Worm (Caenorhabditis elegans): ENCODE results near the gene T07G12.5.

Gene T07G12.5

DNA sequence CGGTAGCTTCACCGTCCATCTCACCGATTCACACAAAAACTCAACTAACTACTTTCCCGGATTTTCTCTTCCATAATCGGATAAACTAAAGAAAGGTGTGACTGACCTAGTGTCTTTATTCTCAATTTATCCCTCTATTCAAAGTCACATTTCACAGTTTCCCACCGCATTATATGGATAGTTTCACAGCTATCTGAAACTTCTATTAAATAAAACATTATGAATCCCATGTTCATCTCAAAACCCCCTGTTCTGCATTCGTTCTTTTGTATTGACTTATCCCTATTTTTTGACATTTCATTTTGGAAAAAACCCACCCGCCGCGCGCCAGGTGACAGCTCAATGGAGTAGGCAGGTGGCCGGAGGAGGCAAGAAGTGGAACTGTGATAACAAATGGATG, 22.9 kb upstream of the T07G12.5 start:
- no peak for TF ChIP-seq nhr-11 (tag; optimal IDR thresholded peaks at IDR 0.05)
- TF ChIP-seq sma-3 (GFP tag; optimal IDR thresholded peaks at IDR 0.05), result no peak
- no peak for TF ChIP-seq skn-1 (tag; optimal IDR thresholded peaks at IDR 0.05)
- TF ChIP-seq ama-1 (optimal IDR thresholded peaks at IDR 0.05), result no peak
- TF ChIP-seq sma-9 (GFP tag; optimal IDR thresholded peaks at IDR 0.05), result no peak
- TF ChIP-seq sma-9 (tag; optimal IDR thresholded peaks at IDR 0.05), result no peak
- TF ChIP-seq F13H6.1 (tag; optimal IDR thresholded peaks at IDR 0.05), result no peak
- no peak for TF ChIP-seq R02D3.7 (tag; optimal IDR thresholded peaks at IDR 0.05)
- no peak for TF ChIP-seq lin-13 (GFP tag; optimal IDR thresholded peaks at IDR 0.05)
- no peak for TF ChIP-seq lsy-2 (tag; optimal IDR thresholded peaks at IDR 0.05)
- no peak for TF ChIP-seq nhr-129 (tag; optimal IDR thresholded peaks at IDR 0.05)
- TF ChIP-seq nhr-77 (tag; optimal IDR thresholded peaks at IDR 0.05), result no peak
- no peak for TF ChIP-seq alr-1 (tag; optimal IDR thresholded peaks at IDR 0.05)
- no peak for TF ChIP-seq elt-3 (tag; optimal IDR thresholded peaks at IDR 0.05)
- TF ChIP-seq gmeb-1 (tag; optimal IDR thresholded peaks at IDR 0.05), result no peak
- no peak for TF ChIP-seq sem-4 (tag; optimal IDR thresholded peaks at IDR 0.05)
- TF ChIP-seq ztf-1 (GFP tag; conservative IDR thresholded peaks at IDR 0.05), result no peak
- no peak for TF ChIP-seq egl-27 (tag; optimal IDR thresholded peaks at IDR 0.05)

DNA sequence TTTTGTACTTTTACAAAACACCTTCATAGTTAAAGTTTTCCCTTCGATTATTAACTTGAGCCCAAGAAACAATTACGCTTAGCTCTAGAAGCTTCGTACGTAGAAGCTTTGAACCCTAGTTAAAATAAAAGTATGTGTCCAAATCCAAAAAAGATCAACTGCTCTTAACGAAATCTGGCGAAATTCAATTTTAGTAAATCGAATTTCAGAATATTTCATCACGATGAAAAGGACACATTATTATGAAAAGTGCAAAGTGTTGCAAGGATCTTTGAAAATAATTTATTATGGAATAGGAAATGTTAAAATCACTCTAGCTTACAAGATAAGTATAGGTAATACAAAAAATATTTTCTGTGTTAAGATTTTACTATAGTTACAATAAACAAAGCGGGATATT, 20.3 kb upstream of the T07G12.5 start:
- TF ChIP-seq nhr-10 (tag; optimal IDR thresholded peaks at IDR 0.05) (no peak), sem-4 (tag; optimal IDR thresholded peaks at IDR 0.05) (no peak), ztf-11 (tag; optimal IDR thresholded peaks at IDR 0.05) (no peak), fos-1 (tag; optimal IDR thresholded peaks at IDR 0.05) (no peak), ztf-1 (GFP tag; conservative IDR thresholded peaks at IDR 0.05) (no peak), nhr-23 (tag; optimal IDR thresholded peaks at IDR 0.05) (no peak), nhr-11 (tag; optimal IDR thresholded peaks at IDR 0.05) (no peak)

DNA sequence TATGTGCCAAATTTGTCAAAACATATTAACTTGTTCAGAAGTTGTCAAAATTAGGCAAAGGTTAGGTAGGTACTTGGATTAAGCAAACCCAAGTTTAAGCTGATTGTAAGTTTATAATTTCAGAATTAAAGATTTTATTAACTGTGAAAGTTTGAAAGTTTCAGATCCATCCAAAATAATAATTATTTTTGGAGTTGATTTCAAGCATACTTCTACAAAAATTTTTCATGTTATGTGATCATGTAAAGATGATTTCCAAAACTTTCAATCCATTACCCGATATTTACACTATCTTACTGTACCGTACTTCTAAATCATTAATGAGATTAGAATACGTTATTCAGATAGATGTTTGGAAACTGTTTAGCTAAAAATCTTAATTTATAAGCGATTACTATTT, 19.7 kb upstream of the T07G12.5 start:
- TF ChIP-seq aly-2 (tag; optimal IDR thresholded peaks at IDR 0.05), result no peak
- TF ChIP-seq sma-3 (GFP tag; optimal IDR thresholded peaks at IDR 0.05), result no peak
- TF ChIP-seq zag-1 (tag; optimal IDR thresholded peaks at IDR 0.05), result no peak
- no peak for TF ChIP-seq nhr-25 (tag; optimal IDR thresholded peaks at IDR 0.05)

DNA sequence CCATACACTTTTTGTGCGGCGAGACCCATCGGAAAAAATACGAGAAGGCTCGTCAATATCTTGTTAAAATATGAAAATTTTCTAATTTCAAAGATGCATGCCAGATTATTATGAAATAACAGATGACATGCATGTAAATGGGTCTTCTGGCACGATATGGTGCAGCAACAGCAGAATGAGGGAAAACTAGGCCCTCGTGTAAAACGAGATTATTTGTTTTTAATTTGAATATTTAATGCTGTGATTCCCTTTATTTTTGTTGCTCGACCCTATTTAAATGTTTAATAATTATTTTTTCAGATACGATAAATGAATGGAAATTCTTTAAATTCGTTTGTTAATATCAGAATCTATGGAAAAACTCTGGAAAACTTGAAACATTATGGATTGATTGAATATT, 16.7 kb upstream of the T07G12.5 start, which contains the start of gene him-8:
Gene him-8 (plus strand): TSS at position 301 of the 400 bp plus-strand sequence.
- TF ChIP-seq fos-1 (tag; optimal IDR thresholded peaks at IDR 0.05), result no peak
- no peak for TF ChIP-seq nhr-21 (tag; optimal IDR thresholded peaks at IDR 0.05)
- peak; percentile 5 for TF ChIP-seq unc-55 (GFP tag; optimal IDR thresholded peaks at IDR 0.05)

DNA sequence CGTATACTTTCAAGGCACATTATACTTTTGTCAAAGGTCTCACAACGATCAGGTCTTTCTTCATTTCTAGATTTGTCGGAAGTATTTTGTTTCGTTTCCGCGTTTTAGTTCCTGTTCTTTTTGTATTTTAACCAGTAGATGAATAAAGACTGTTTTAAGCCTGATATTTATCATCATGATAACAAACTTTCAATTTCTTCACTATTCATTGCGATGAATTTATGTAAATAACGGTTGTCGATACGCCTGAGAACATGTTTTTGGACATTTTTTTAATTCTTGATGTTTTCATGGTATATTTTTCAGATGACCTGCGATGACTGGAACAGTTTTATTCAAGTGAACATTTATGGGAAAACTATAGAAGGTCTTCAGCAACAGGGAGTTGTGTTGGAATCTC, 13.5 kb upstream of the T07G12.5 start, which contains the start of gene zim-3:
Gene zim-3 (plus strand): TSS at position 301 of the 400 bp plus-strand sequence.
- TF ChIP-seq mdl-1 (tag; optimal IDR thresholded peaks at IDR 0.05) (no peak), nhr-129 (tag; optimal IDR thresholded peaks at IDR 0.05) (no peak), F13H6.1 (tag; optimal IDR thresholded peaks at IDR 0.05) (no peak), mbf-1 (tag; optimal IDR thresholded peaks at IDR 0.05) (no peak), sma-3 (GFP tag; optimal IDR thresholded peaks at IDR 0.05) (no peak), lsy-2 (tag; optimal IDR thresholded peaks at IDR 0.05) (no peak), nhr-25 (tag; optimal IDR thresholded peaks at IDR 0.05) (no peak), ceh-82 (tag; optimal IDR thresholded peaks at IDR 0.05) (no peak), egl-27 (tag; optimal IDR thresholded peaks at IDR 0.05) (no peak), sma-9 (GFP tag; optimal IDR thresholded peaks at IDR 0.05) (no peak), sma-9 (tag; optimal IDR thresholded peaks at IDR 0.05) (no peak), mab-5 (tag; optimal IDR thresholded peaks at IDR 0.05) (no peak), C34F6.9 (tag; optimal IDR thresholded peaks at IDR 0.05) (no peak), sem-4 (tag; optimal IDR thresholded peaks at IDR 0.05) (no peak), nhr-23 (tag; optimal IDR thresholded peaks at IDR 0.05) (no peak), snpc-4 (tag; optimal IDR thresholded peaks at IDR 0.05) (no peak)

DNA sequence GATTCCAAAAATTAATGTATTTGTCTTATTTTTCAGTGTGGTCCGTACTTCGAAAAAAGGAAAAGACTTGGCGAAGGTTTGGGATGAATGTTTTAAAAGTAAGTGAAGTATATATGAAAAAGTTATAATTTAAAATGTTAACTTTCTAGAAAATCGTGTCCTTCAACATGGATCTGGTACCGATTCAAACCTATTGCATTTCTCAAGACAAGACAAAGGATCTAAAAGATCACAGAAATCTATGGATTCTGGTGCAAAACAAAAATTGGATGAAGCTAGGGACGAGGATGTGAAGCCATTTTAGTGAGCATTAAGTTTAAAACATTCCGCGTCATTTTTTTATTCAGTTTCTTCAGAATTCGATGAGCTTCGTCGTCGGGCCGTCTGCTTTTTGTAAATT, 10.0 kb upstream of the T07G12.5 start, which contains the start of gene zim-2:
Gene zim-2 (plus strand): TSS at position 301 of the 400 bp plus-strand sequence.
- TF ChIP-seq skn-1 (tag; optimal IDR thresholded peaks at IDR 0.05) (no peak), elt-1 (tag; optimal IDR thresholded peaks at IDR 0.05) (no peak), egl-27 (tag; optimal IDR thresholded peaks at IDR 0.05) (no peak), lin-39 (tag; optimal IDR thresholded peaks at IDR 0.05) (no peak), zag-1 (tag; optimal IDR thresholded peaks at IDR 0.05) (no peak), blmp-1 (tag; optimal IDR thresholded peaks at IDR 0.05; ENCODE audit: insufficient read depth) (no peak), ZK546.5 (tag; optimal IDR thresholded peaks at IDR 0.05) (no peak), sma-3 (GFP tag; optimal IDR thresholded peaks at IDR 0.05) (no peak), lin-13 (GFP tag; optimal IDR thresholded peaks at IDR 0.05) (no peak), C34F6.9 (tag; optimal IDR thresholded peaks at IDR 0.05) (no peak), gmeb-1 (tag; optimal IDR thresholded peaks at IDR 0.05) (no peak), nhr-77 (tag; optimal IDR thresholded peaks at IDR 0.05) (no peak), unc-55 (GFP tag; optimal IDR thresholded peaks at IDR 0.05) (no peak), nhr-25 (tag; optimal IDR thresholded peaks at IDR 0.05) (no peak), fos-1 (tag; optimal IDR thresholded peaks at IDR 0.05) (no peak), ceh-16 (tag; optimal IDR thresholded peaks at IDR 0.05) (no peak), nhr-12 (tag; optimal IDR thresholded peaks at IDR 0.05) (no peak), nhr-237 (tag; optimal IDR thresholded peaks at IDR 0.05) (no peak)

All from whole organism, L2 larva.